Fruit fly (Drosophila melanogaster) whole organism, embryonic: ENCODE results near the gene CG14913.

ENCODE experiments used
- ATbp ChIP-seq: fragments of 200-800 bp; sonication (Bioruptor generic); optimal IDR thresholded peaks from 2 replicates; lab custom pipeline; 2017; ENCODE audit warnings: missing biosample characterization, mild to moderate bottlenecking, missing genetic modification characterization, missing genetic modification reagents
- B-H2 ChIP-seq: fragments of 200-800 bp; sonication (Bioruptor generic); optimal IDR thresholded peaks from 2 replicates; lab custom pipeline; 2018; ENCODE audit warnings: missing biosample characterization, mild to moderate bottlenecking, missing genetic modification characterization
- CG1024 ChIP-seq: fragments of 200-800 bp; sonication (Bioruptor generic); IDR thresholded peaks from 2 replicates; pipeline ENCODE4 v1.3.6; 2022; ENCODE audit warnings: missing biosample characterization, missing genetic modification characterization
- CG10462 ChIP-seq: fragments of 200-800 bp; sonication (Bioruptor generic); optimal IDR thresholded peaks from 2 replicates; lab custom pipeline; 2016; ENCODE audit warnings: missing biosample characterization, missing genetic modification characterization
- CG10543 ChIP-seq: fragments of 200-800 bp; sonication (Bioruptor generic); optimal IDR thresholded peaks from 3 replicates; lab custom pipeline; 2017; ENCODE audit warnings: missing biosample characterization, mild to moderate bottlenecking, missing genetic modification characterization, moderate library complexity
- CG13296 ChIP-seq: fragments of 200-800 bp; sonication (Bioruptor generic); optimal IDR thresholded peaks from 3 replicates; lab custom pipeline; 2018; ENCODE audit warnings: missing biosample characterization, mild to moderate bottlenecking, missing genetic modification characterization
- CG14667 ChIP-seq: fragments of 200-800 bp; sonication (Bioruptor generic); IDR thresholded peaks from 2 replicates; pipeline ENCODE4 v1.3.6; 2022; ENCODE audit warnings: missing biosample characterization, missing genetic modification characterization
- CG15269 ChIP-seq: fragments of 200-800 bp; sonication (Bioruptor generic); optimal IDR thresholded peaks from 2 replicates; lab custom pipeline; 2018; ENCODE audit warnings: missing biosample characterization, mild to moderate bottlenecking, missing genetic modification characterization, moderate library complexity
- CG15514 ChIP-seq: fragments of 200-800 bp; sonication (Bioruptor generic); optimal IDR thresholded peaks from 3 replicates; lab custom pipeline; 2017; ENCODE audit warnings: missing biosample characterization, missing genetic modification characterization, mild to moderate bottlenecking, moderate library complexity, missing genetic modification reagents
- CG18476 ChIP-seq: fragments of 200-800 bp; sonication (Bioruptor generic); optimal IDR thresholded peaks from 2 replicates; lab custom pipeline; 2016; ENCODE audit warnings: missing biosample characterization, mild to moderate bottlenecking, missing genetic modification characterization
- CG2116 ChIP-seq: fragments of 200-800 bp; sonication (Bioruptor generic); optimal IDR thresholded peaks from 3 replicates; lab custom pipeline; 2018; ENCODE audit warnings: missing biosample characterization, mild to moderate bottlenecking, missing genetic modification characterization
- CG2678 ChIP-seq: fragments of 200-800 bp; sonication (Bioruptor generic); optimal IDR thresholded peaks from 3 replicates; lab custom pipeline; 2019; ENCODE audit warnings: missing biosample characterization, mild to moderate bottlenecking, missing genetic modification characterization, moderate library complexity
- CG3163 ChIP-seq: fragments of 200-800 bp; sonication (Bioruptor generic); optimal IDR thresholded peaks from 3 replicates; lab custom pipeline; 2016; ENCODE audit warnings: missing biosample characterization, missing genetic modification characterization
- CG32772 ChIP-seq: fragments of 200-800 bp; sonication (Bioruptor generic); IDR thresholded peaks from 2 replicates; pipeline ENCODE4 v1.3.6; 2022; ENCODE audit warnings: missing biosample characterization, missing genetic modification characterization
- CG3407 ChIP-seq: fragments of 200-800 bp; sonication (Bioruptor generic); optimal IDR thresholded peaks from 2 replicates; lab custom pipeline; 2018; ENCODE audit warnings: missing biosample characterization, mild to moderate bottlenecking, missing genetic modification characterization
- CG4424 ChIP-seq: fragments of 200-800 bp; sonication (Bioruptor generic); optimal IDR thresholded peaks from 3 replicates; lab custom pipeline; 2016; ENCODE audit warnings: missing biosample characterization, missing genetic modification characterization
- CG4617 ChIP-seq: fragments of 200-800 bp; sonication (Bioruptor generic); optimal IDR thresholded peaks from 3 replicates; lab custom pipeline; 2016; ENCODE audit warnings: missing biosample characterization, missing genetic modification characterization, borderline replicate concordance
- CG5953 ChIP-seq: fragments of 200-800 bp; sonication (Bioruptor generic); IDR thresholded peaks from 2 replicates; pipeline ENCODE4 v1.3.6; 2022; ENCODE audit warnings: missing biosample characterization, missing genetic modification characterization
- CG6254 ChIP-seq: fragments of 200-800 bp; sonication (Bioruptor generic); optimal IDR thresholded peaks from 3 replicates; lab custom pipeline; 2017; ENCODE audit warnings: mild to moderate bottlenecking, missing biosample characterization, missing genetic modification reagents, missing genetic modification characterization
- CG6813 ChIP-seq: fragments of 200-800 bp; sonication (Bioruptor generic); optimal IDR thresholded peaks from 2 replicates; lab custom pipeline; 2017; ENCODE audit warnings: missing biosample characterization, missing genetic modification characterization, mild to moderate bottlenecking, moderate library complexity, missing genetic modification reagents
- CG7839 ChIP-seq: fragments of 200-800 bp; sonication (Bioruptor generic); optimal IDR thresholded peaks from 3 replicates; lab custom pipeline; 2018; ENCODE audit warnings: missing biosample characterization, mild to moderate bottlenecking, missing genetic modification characterization, moderate library complexity
- CG9437 ChIP-seq: fragments of 200-800 bp; sonication (Bioruptor generic); optimal IDR thresholded peaks from 2 replicates; lab custom pipeline; 2018; ENCODE audit warnings: missing biosample characterization, mild to moderate bottlenecking, missing genetic modification characterization
- CG9609 ChIP-seq: fragments of 200-800 bp; sonication (Bioruptor generic); optimal IDR thresholded peaks from 3 replicates; lab custom pipeline; 2016; ENCODE audit warnings: missing biosample characterization, missing genetic modification characterization
- CG9932 ChIP-seq: fragments of 200-800 bp; sonication (Bioruptor generic); IDR thresholded peaks from 2 replicates; pipeline ENCODE4 v1.3.6; 2022; ENCODE audit warnings: missing biosample characterization, missing genetic modification characterization
- CHES-1-like ChIP-seq: fragments of 200-800 bp; sonication (Bioruptor generic); optimal IDR thresholded peaks from 2 replicates; lab custom pipeline; 2016; ENCODE audit warnings: missing biosample characterization, missing genetic modification characterization
- D19B ChIP-seq: fragments of 200-800 bp; sonication (Bioruptor generic); optimal IDR thresholded peaks from 2 replicates; lab custom pipeline; 2017; ENCODE audit warnings: missing biosample characterization, mild to moderate bottlenecking, missing genetic modification characterization
- Dip2 ChIP-seq: fragments of 200-800 bp; sonication (Bioruptor generic); IDR thresholded peaks from 2 replicates; pipeline ENCODE4 v1.3.6; 2022; ENCODE audit warnings: missing biosample characterization, missing genetic modification characterization
- Kr ChIP-seq: fragments of 200-800 bp; sonication (Bioruptor generic); optimal IDR thresholded peaks from 2 replicates; lab custom pipeline; 2017; ENCODE audit warnings: missing biosample characterization, mild to moderate bottlenecking, missing genetic modification characterization
- Lhr ChIP-seq: fragments of 200-800 bp; sonication (Bioruptor generic); optimal IDR thresholded peaks from 3 replicates; lab custom pipeline; 2017; ENCODE audit warnings: mild to moderate bottlenecking, missing biosample characterization, missing genetic modification reagents, missing genetic modification characterization
- Nf-YB ChIP-seq: fragments of 200-800 bp; sonication (Bioruptor generic); optimal IDR thresholded peaks from 3 replicates; lab custom pipeline; 2019; ENCODE audit warnings: missing biosample characterization, mild to moderate bottlenecking, missing genetic modification characterization, moderate library complexity
- Scr ChIP-seq: fragments of 200-800 bp; sonication (Bioruptor generic); IDR thresholded peaks from 2 replicates; pipeline ENCODE4 v1.3.6; 2022; ENCODE audit warnings: missing biosample characterization, missing genetic modification characterization; ENCODE audit not compliant: partially characterized antibody
- Spps ChIP-seq: fragments of 200-800 bp; sonication (Bioruptor generic); optimal IDR thresholded peaks from 2 replicates; lab custom pipeline; 2018; ENCODE audit warnings: missing biosample characterization, mild to moderate bottlenecking, missing genetic modification characterization
- Sry-δ ChIP-seq: fragments of 200-800 bp; sonication (Bioruptor generic); optimal IDR thresholded peaks from 2 replicates; lab custom pipeline; 2016; ENCODE audit warnings: missing biosample characterization, missing genetic modification characterization
- TFAM ChIP-seq: fragments of 200-800 bp; sonication (Bioruptor generic); optimal IDR thresholded peaks from 2 replicates; lab custom pipeline; 2017; ENCODE audit warnings: missing biosample characterization, missing genetic modification characterization, inconsistent platforms
- bcd ChIP-seq: fragments of 200-800 bp; sonication (Bioruptor generic); optimal IDR thresholded peaks from 2 replicates; lab custom pipeline; 2017; ENCODE audit warnings: missing biosample characterization, mild to moderate bottlenecking, missing genetic modification characterization
- esg ChIP-seq: fragments of 200-800 bp; sonication (Bioruptor generic); conservative IDR thresholded peaks from 2 replicates; pipeline ENCODE4 v1.3.6; 2022; ENCODE audit warnings: missing biosample characterization, missing genetic modification characterization
- fd3F ChIP-seq: fragments of 200-800 bp; sonication (Bioruptor generic); optimal IDR thresholded peaks from 2 replicates; lab custom pipeline; 2018; ENCODE audit warnings: missing biosample characterization, mild to moderate bottlenecking, missing genetic modification characterization, moderate library complexity
- grau ChIP-seq: fragments of 200-800 bp; optimal IDR thresholded peaks from 3 replicates; lab custom pipeline; 2019; ENCODE audit warnings: missing biosample characterization, mild to moderate bottlenecking, missing genetic modification characterization, moderate library complexity
- kay ChIP-seq: fragments of 200-800 bp; sonication (Bioruptor generic); optimal IDR thresholded peaks from 2 replicates; lab custom pipeline; 2016; ENCODE audit warnings: missing biosample characterization, missing genetic modification characterization
- mam ChIP-seq: fragments of 200-800 bp; sonication (Bioruptor generic); optimal IDR thresholded peaks from 3 replicates; lab custom pipeline; 2016; ENCODE audit warnings: missing biosample characterization, missing genetic modification characterization
- nau ChIP-seq: fragments of 200-800 bp; sonication (Bioruptor generic); optimal IDR thresholded peaks from 3 replicates; lab custom pipeline; 2017; ENCODE audit warnings: missing biosample characterization, mild to moderate bottlenecking, missing genetic modification characterization, missing genetic modification reagents
- nerfin-2 ChIP-seq: fragments of 200-800 bp; sonication (Bioruptor generic); IDR thresholded peaks from 2 replicates; pipeline ENCODE4 v1.3.6; 2022; ENCODE audit warnings: missing biosample characterization, missing genetic modification characterization; ENCODE audit not compliant: partially characterized antibody
- nom ChIP-seq: fragments of 200-800 bp; sonication (Bioruptor generic); optimal IDR thresholded peaks from 2 replicates; lab custom pipeline; 2017; ENCODE audit warnings: missing biosample characterization, missing genetic modification characterization, mild to moderate bottlenecking, moderate library complexity, missing genetic modification reagents
- pan ChIP-seq, 4 experiments: fragments of >200 bp in 3 of 4; fragments of 200-800 bp in 1 of 4; sonication (Bioruptor generic) in 1 of 4; optimal IDR thresholded peaks in 3 of 4; IDR thresholded peaks in 1 of 4; 2 replicates each; pipeline versions ENCODE4 v1.3.6 to Lab custom; 2017 to 2022; ENCODE audit warnings: missing biosample characterization in 2 of 4, missing genetic modification characterization in 2 of 4, mixed read lengths in 1 of 4
- sc ChIP-seq, 3 experiments: fragments of >200 bp in 2 of 3; fragments of 200-800 bp in 1 of 3; sonication (Bioruptor generic) in 1 of 3; optimal IDR thresholded peaks; 2 replicates in 2 of 3; 3 replicates in 1 of 3; lab custom pipeline; 2017; ENCODE audit warnings: mild to moderate bottlenecking in 1 of 3, missing biosample characterization in 1 of 3, missing genetic modification characterization in 1 of 3, missing genetic modification reagents in 1 of 3
- twi ChIP-seq: fragments of 200-800 bp; optimal IDR thresholded peaks from 2 replicates; lab custom pipeline; 2019; ENCODE audit warnings: missing biosample characterization, mild to moderate bottlenecking, missing genetic modification characterization, moderate library complexity
- zen ChIP-seq: fragments of 200-800 bp; sonication (Bioruptor generic); optimal IDR thresholded peaks from 3 replicates; lab custom pipeline; 2018; ENCODE audit warnings: missing biosample characterization, mild to moderate bottlenecking, missing genetic modification characterization, moderate library complexity
- zfh2 ChIP-seq: fragments of 200-800 bp; sonication (Bioruptor generic); optimal IDR thresholded peaks from 2 replicates; lab custom pipeline; 2016; ENCODE audit warnings: missing biosample characterization, missing genetic modification characterization

The CG14913 gene

dm6 chr2L:11010999-11011398, 5.8 kb upstream of the CG14913 start, which contains the start of the genes Art8 and dUTPase (continued):
- TF ChIP-seq CG2678 (tag; lab: Kevin White, UChicago) (no peak), CG32772 (GFP tag; lab: Robert Waterston, UW) (peak; percentile 42; the same call in 1 of the 2 replicates), CHES-1-like (GFP tag; lab: Kevin White, UChicago) (peak; percentile 28), fd3F (peak; percentile 62), sc (optimal IDR thresholded peaks at IDR 0.05; lab: Kevin White, UChicago) (no peak), sc (GFP tag; optimal IDR thresholded peaks at IDR 0.05; lab: Kevin White, UChicago) (no peak), kay (GFP tag; lab: Kevin White, UChicago) (peak; percentile 68), grau (tag; lab: Kevin White, UChicago) (peak; percentile 76), Spps (tag; lab: Kevin White, UChicago) (peak; percentile 48), twi (peak; percentile 38), CG9609 (no peak), Nf-YB (GFP tag; lab: Kevin White, UChicago) (peak; percentile 75), zfh2 (GFP tag; lab: Kevin White, UChicago) (peak; percentile 53), mam (GFP tag; lab: Kevin White, UChicago) (peak; percentile 46), CG14667 (GFP tag; lab: Robert Waterston, UW) (peak; percentile 48; the same call in 1 of the 2 replicates), CG9437 (GFP tag; lab: Kevin White, UChicago) (peak; percentile 17), bcd (GFP tag; lab: Kevin White, UChicago) (peak; percentile 46), nau (GFP tag; lab: Kevin White, UChicago) (no peak), CG13296 (GFP tag; lab: Kevin White, UChicago) (peak; percentile 48), CG9932 (GFP tag; lab: Robert Waterston, UW) (peak; percentile 85), ATbp (no peak), CG6254 (GFP tag; lab: Kevin White, UChicago) (no peak), CG4617 (GFP tag; lab: Kevin White, UChicago) (peak; percentile 80), CG18476 (GFP tag; lab: Kevin White, UChicago) (peak; percentile 51), CG15514 (peak; percentile 78), CG2116 (GFP tag; lab: Kevin White, UChicago) (peak; percentile 98), CG10462 (GFP tag; lab: Kevin White, UChicago) (peak; percentile 45), CG4424 (GFP tag; lab: Kevin White, UChicago) (peak; percentile 84), CG3407 (GFP tag; lab: Kevin White, UChicago) (peak; percentile 29), CG10543 (GFP tag; lab: Kevin White, UChicago) (peak; percentile 32), nerfin-2 (GFP tag; lab: Robert Waterston, UW) (peak; percentile 67), Sry-δ (GFP tag; lab: Kevin White, UChicago) (peak; percentile 89), esg (GFP tag; lab: Robert Waterston, UW) (0 out of 2 replicates have a peak, but pooled peaks have one; percentile 34), Kr (GFP tag; lab: Kevin White, UChicago) (no peak), pan (optimal IDR thresholded peaks at IDR 0.05; lab: Kevin White, UChicago) (no peak), pan (GFP tag; optimal IDR thresholded peaks at IDR 0.05 in 1 of 2, IDR thresholded peaks at IDR 0.05 in 1 of 2) (peak in 1 of 2 experiments; percentile 62), Scr (GFP tag; lab: Robert Waterston, UW) (peak; percentile 90), CG1024 (GFP tag; lab: Robert Waterston, UW) (0 out of 2 replicates have a peak, but pooled peaks have one; percentile 34), CG6813 (GFP tag; lab: Kevin White, UChicago) (no peak), Dip2 (GFP tag; lab: Robert Waterston, UW) (no peak), nom (GFP tag; lab: Kevin White, UChicago) (no peak), CG3163 (GFP tag; lab: Kevin White, UChicago) (no peak), zen (peak; percentile 82), Lhr (GFP tag; lab: Kevin White, UChicago) (peak; percentile 53), CG5953 (peak; percentile 63; the same call in 1 of the 2 replicates), CG7839 (tag; lab: Kevin White, UChicago) (peak; percentile 66), B-H2 (GFP tag; lab: Kevin White, UChicago) (peak; percentile 68), TFAM (GFP tag; lab: Kevin White, UChicago) (no peak), CG15269 (tag; lab: Kevin White, UChicago) (peak; percentile 61), D19B (peak; percentile 4)
